Worm (Caenorhabditis elegans) whole organism, early embryonic: Measurements from ENCODE around the gene unc-62.
A peak's percentile ranks its signal among the peaks of the same experiment; 100 is the strongest.

Experiments used
- B0310.2 ChIP-seq: sonication (generic microtip); optimal IDR thresholded peaks from 2 replicates; lab custom pipeline; 2016; ENCODE audit warnings: mild to moderate bottlenecking, missing genetic modification characterization, missing compliant biosample characterization
- F13C5.2 ChIP-seq: sonication (generic microtip); optimal IDR thresholded peaks from 2 replicates; lab custom pipeline; 2017; ENCODE audit warnings: mild to moderate bottlenecking, missing genetic modification characterization, inconsistent platforms, missing compliant biosample characterization
- aly-1 ChIP-seq: sonication (generic microtip); optimal IDR thresholded peaks from 2 replicates; lab custom pipeline; 2016; ENCODE audit warnings: missing genetic modification characterization, missing compliant biosample characterization
- ama-1 ChIP-seq: fragments of 150-350 bp; optimal IDR thresholded peaks from 2 replicates; lab custom pipeline; 2014
- ceh-13 ChIP-seq: fragments of 200-800 bp; sonication (Bioruptor generic); optimal IDR thresholded peaks from 2 replicates; lab custom pipeline; 2018; ENCODE audit warnings: mild to moderate bottlenecking, missing genetic modification characterization, missing compliant biosample characterization
- ceh-36 ChIP-seq: sonication (generic microtip); optimal IDR thresholded peaks from 2 replicates; lab custom pipeline; 2016; ENCODE audit warnings: missing genetic modification characterization, inconsistent platforms, missing compliant biosample characterization
- ets-7 ChIP-seq: sonication (generic microtip); optimal IDR thresholded peaks from 2 replicates; lab custom pipeline; 2016; ENCODE audit warnings: missing genotype, missing genetic modification characterization, missing compliant biosample characterization
- flt-1 ChIP-seq: fragments of 200-800 bp; sonication (Bioruptor generic); IDR thresholded peaks from 2 replicates; pipeline ENCODE4 v1.3.6; 2022; ENCODE audit warnings: missing genetic modification characterization, missing compliant biosample characterization
- hmbx-1 ChIP-seq: sonication (generic microtip); optimal IDR thresholded peaks from 2 replicates; lab custom pipeline; 2016; ENCODE audit warnings: mild to moderate bottlenecking, missing genetic modification characterization, missing compliant biosample characterization
- hmg-4 ChIP-seq: fragments of 200-800 bp; sonication (Bioruptor generic); optimal IDR thresholded peaks from 2 replicates; lab custom pipeline; 2018; ENCODE audit warnings: mild to moderate bottlenecking, missing genetic modification characterization, missing compliant biosample characterization
- hnd-1 ChIP-seq: sonication (generic microtip); optimal IDR thresholded peaks from 2 replicates; lab custom pipeline; 2016; ENCODE audit warnings: missing genetic modification characterization, missing compliant biosample characterization
- pes-1 ChIP-seq: fragments of 200-800 bp; sonication (Bioruptor generic); IDR thresholded peaks from 2 replicates; pipeline ENCODE4 v1.3.6; 2022; ENCODE audit warnings: missing genetic modification reagents, missing genetic modification characterization, missing compliant biosample characterization
- scrt-1 ChIP-seq: fragments of 200-800 bp; sonication (Bioruptor generic); IDR thresholded peaks from 2 replicates; pipeline ENCODE4 v1.3.6; 2022; ENCODE audit warnings: missing genetic modification characterization, missing compliant biosample characterization
- sea-1 ChIP-seq: fragments of 200-800 bp; sonication (Bioruptor generic); conservative IDR thresholded peaks from 2 replicates; pipeline ENCODE4 v1.3.6; 2022; ENCODE audit warnings: missing genetic modification characterization, missing compliant biosample characterization
- tbx-11 ChIP-seq: fragments of 200-800 bp; sonication (Bioruptor generic); IDR thresholded peaks from 2 replicates; pipeline ENCODE4 v1.3.6; 2022; ENCODE audit warnings: missing genetic modification characterization, missing compliant biosample characterization
- tbx-37 ChIP-seq: fragments of 200-800 bp; sonication (Bioruptor generic); conservative IDR thresholded peaks from 2 replicates; pipeline ENCODE4 v1.3.6; 2022; ENCODE audit warnings: missing genetic modification reagents, missing genetic modification characterization, missing compliant biosample characterization
- tra-4 ChIP-seq: sonication (generic microtip); optimal IDR thresholded peaks from 2 replicates; lab custom pipeline; 2017; ENCODE audit warnings: missing genetic modification characterization, missing compliant biosample characterization

unc-62 gene

ce11 chrV:4507129-4507528, 9.9 kb downstream of the unc-62 start:
- TF ChIP-seq aly-1 (no peak), tra-4 (no peak), hmg-4 (GFP tag; lab: Kevin White, UChicago) (no peak), ama-1 (lab: Kevin White, UChicago) (no peak), F13C5.2 (tag; lab: Kevin White, UChicago) (no peak), B0310.2 (tag; lab: Kevin White, UChicago) (no peak), ceh-13 (GFP tag; lab: Kevin White, UChicago) (no peak), ceh-36 (tag; lab: Kevin White, UChicago) (peak; percentile 13)

DNA sequence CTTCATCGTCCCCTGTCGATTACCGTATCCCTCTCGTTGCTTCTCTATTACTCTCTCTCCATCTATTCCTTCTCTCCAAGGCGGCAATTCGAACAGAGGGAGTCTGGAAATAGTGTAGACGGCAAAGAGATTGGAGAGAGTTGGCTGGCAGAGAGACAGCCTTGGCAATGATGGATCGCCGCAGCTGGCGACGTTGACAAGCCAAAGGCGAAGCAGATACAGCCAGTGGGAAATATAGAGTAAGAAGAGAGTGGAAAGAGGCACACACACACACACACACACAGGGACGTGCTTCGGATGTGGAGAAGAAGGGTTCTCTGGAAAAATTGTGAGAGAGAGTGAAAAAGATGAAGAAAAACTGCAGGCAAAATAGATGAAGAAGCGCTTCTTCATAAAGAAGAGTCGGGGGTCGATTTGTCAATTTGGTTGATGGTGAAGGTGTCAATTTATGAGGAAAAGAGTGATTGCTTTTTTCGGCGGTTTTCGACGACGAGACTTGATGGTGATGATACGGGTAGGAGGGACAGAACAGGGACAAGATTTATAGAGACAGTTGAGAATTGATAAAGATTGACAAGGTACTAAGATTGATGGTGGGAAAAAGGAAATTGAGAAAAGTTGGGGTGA, 10.7 kb downstream of the unc-62 start:
- peak; percentile 64 for TF ChIP-seq hmg-4 (GFP tag; lab: Kevin White, UChicago)
- peak; percentile 8 for TF ChIP-seq F13C5.2 (tag; lab: Kevin White, UChicago)
- no peak for TF ChIP-seq ets-7 (tag; lab: Kevin White, UChicago)
- no peak for TF ChIP-seq sea-1
- no peak for TF ChIP-seq ama-1 (lab: Kevin White, UChicago)
- TF ChIP-seq tbx-11 (GFP tag; lab: Robert Waterston, UW), result no peak
- no peak for TF ChIP-seq B0310.2 (tag; lab: Kevin White, UChicago)
- no peak for TF ChIP-seq tbx-37 (GFP tag; lab: Robert Waterston, UW)
- no peak for TF ChIP-seq scrt-1
- TF ChIP-seq flt-1 (GFP tag; lab: Robert Waterston, UW), result no peak; the same call in 1 of the 2 replicates
- no peak for TF ChIP-seq pes-1 (GFP tag; lab: Robert Waterston, UW)
- no peak for TF ChIP-seq tra-4

- TF ChIP-seq ceh-13 (GFP tag; lab: Kevin White, UChicago) (no peak), tbx-11 (GFP tag; lab: Robert Waterston, UW) (no peak), F13C5.2 (tag; lab: Kevin White, UChicago) (no peak)
Observed at ce11 chrV:4508772-4509171, 11.5 kb downstream of the unc-62 start.

DNA sequence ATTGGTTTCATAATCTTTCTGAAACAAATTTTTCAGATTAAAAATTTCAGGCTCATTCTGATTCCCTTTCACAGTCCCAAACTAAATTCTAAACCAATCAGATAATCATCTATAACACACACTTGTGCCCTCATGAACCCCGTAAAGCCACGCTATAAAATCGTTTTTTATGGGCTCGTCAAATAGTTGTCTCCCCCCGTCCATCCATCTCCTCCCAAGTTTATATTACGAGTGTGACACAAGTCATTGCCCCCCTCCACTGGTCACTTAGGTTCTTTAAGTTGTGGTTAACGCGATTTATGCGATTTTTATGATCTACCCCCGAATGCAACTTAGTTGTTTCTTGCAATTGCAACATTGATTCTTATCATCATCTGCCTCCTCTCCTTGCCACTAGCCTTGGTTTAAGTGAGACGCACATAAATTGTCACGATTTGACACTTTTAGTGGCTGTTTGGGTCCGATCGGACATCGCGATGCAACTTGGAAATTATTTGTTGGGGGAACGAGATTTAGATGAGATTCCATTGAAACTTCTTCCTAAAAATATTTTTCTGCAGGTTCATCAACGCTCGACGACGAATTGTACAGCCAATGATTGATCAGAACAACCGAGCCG, 12.2 kb downstream of the unc-62 start:
- TF ChIP-seq scrt-1 (no peak), F13C5.2 (tag; lab: Kevin White, UChicago) (no peak), hmbx-1 (no peak), hnd-1 (tag; lab: Kevin White, UChicago) (no peak), tbx-11 (GFP tag; lab: Robert Waterston, UW) (no peak), flt-1 (GFP tag; lab: Robert Waterston, UW) (no peak), hmg-4 (GFP tag; lab: Kevin White, UChicago) (no peak), ceh-13 (GFP tag; lab: Kevin White, UChicago) (no peak)

DNA sequence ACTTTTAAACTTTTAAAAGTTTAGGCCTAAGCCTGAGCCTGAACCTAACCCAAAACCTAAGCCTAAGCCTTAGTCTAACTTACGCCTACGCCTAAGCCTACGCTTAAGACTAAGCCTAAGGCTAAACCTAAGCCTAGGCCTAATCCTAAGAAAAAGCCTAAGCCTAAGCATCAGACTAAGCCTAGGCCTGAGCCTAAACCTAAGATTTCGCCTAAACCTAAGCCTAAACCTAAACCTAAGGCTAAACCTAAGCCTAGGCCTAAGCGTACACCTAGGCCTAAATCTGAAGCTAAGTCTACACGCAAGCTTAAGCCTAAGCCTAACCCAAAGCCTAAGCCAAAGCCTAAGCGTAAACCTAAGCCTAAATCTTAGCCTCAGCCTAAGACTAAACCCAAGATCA, 13.1 kb downstream of the unc-62 start:
- TF ChIP-seq ceh-36 (tag; lab: Kevin White, UChicago), result peak; percentile 69
- no peak for TF ChIP-seq aly-1

DNA sequence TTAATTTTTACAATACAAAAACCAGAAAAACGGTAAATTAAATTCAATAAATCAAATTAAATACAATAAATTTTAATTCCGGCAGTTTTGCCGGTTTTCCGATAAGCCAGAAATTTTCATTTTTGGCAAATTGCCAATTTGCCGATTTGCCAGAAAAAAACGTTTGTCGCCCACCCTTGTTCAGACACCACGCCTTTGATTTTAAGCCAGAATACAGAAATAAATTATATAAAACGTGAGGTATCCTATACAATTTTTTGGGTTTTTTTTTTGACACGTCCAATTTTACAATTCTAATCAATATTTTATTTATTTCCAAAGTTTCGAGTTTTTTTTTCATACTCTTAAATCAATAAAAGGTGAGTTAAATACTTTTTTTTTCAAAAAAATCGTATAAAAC, 15.5 kb downstream of the unc-62 start, which contains the start of gene T28F12.1:
Gene T28F12.1 (plus strand): TSS at position 301 of the 400 bp plus-strand sequence.
- TF ChIP-seq sea-1 (no peak), F13C5.2 (tag; lab: Kevin White, UChicago) (no peak), ets-7 (tag; lab: Kevin White, UChicago) (no peak), scrt-1 (no peak), flt-1 (GFP tag; lab: Robert Waterston, UW) (no peak), tbx-37 (GFP tag; lab: Robert Waterston, UW) (no peak), B0310.2 (tag; lab: Kevin White, UChicago) (no peak), ceh-36 (tag; lab: Kevin White, UChicago) (no peak), pes-1 (GFP tag; lab: Robert Waterston, UW) (no peak), tbx-11 (GFP tag; lab: Robert Waterston, UW) (no peak), ama-1 (lab: Kevin White, UChicago) (no peak), hmbx-1 (no peak), tra-4 (no peak), ceh-13 (GFP tag; lab: Kevin White, UChicago) (no peak), aly-1 (no peak)

- TF ChIP-seq ama-1 (lab: Kevin White, UChicago) (no peak), pes-1 (GFP tag; lab: Robert Waterston, UW) (no peak), flt-1 (GFP tag; lab: Robert Waterston, UW) (no peak), aly-1 (no peak), tra-4 (no peak), ceh-36 (tag; lab: Kevin White, UChicago) (no peak), B0310.2 (tag; lab: Kevin White, UChicago) (no peak), tbx-37 (GFP tag; lab: Robert Waterston, UW) (no peak), sea-1 (no peak), F13C5.2 (tag; lab: Kevin White, UChicago) (no peak), scrt-1 (no peak), ets-7 (tag; lab: Kevin White, UChicago) (no peak), hnd-1 (tag; lab: Kevin White, UChicago) (no peak)
Observed at ce11 chrV:4518657-4519056, 21.4 kb downstream of the unc-62 start.

ce11 chrV:4523312-4523711, 26.1 kb downstream of the unc-62 start:
- TF ChIP-seq ama-1 (lab: Kevin White, UChicago) (no peak), tbx-37 (GFP tag; lab: Robert Waterston, UW) (no peak), tra-4 (no peak), B0310.2 (tag; lab: Kevin White, UChicago) (no peak), aly-1 (no peak), hmg-4 (GFP tag; lab: Kevin White, UChicago) (no peak), scrt-1 (no peak)
